Worm (Caenorhabditis elegans) whole organism, L1 larva: ENCODE measurements around the gene Y22D7AL.7.

Source experiments
- alr-1 ChIP-seq: fragments of 200-800 bp; sonication (Bioruptor generic); optimal IDR thresholded peaks from 2 replicates; lab custom pipeline; 2018; ENCODE audit warnings: borderline replicate concordance, mild to moderate bottlenecking, missing genetic modification characterization, missing compliant biosample characterization
- ceh-90 ChIP-seq: sonication (generic microtip); optimal IDR thresholded peaks from 2 replicates; lab custom pipeline; 2016; ENCODE audit warnings: missing genetic modification characterization, missing compliant biosample characterization
- hlh-4 ChIP-seq: sonication (generic microtip); optimal IDR thresholded peaks from 2 replicates; lab custom pipeline; 2016; ENCODE audit warnings: mild to moderate bottlenecking, missing genetic modification characterization, missing compliant biosample characterization
- lin-39 ChIP-seq: fragments of 150-350 bp; optimal IDR thresholded peaks from 2 replicates; lab custom pipeline; 2014; ENCODE audit warnings: missing biosample characterization, missing genetic modification reagents, missing genetic modification characterization

- TF ChIP-seq hlh-4 (no peak), ceh-90 (tag; lab: Kevin White, UChicago) (no peak), lin-39 (tag; lab: Kevin White, UChicago) (no peak), alr-1 (tag; lab: Kevin White, UChicago) (no peak)
Observed at ce11 chrIII:1618312-1618711, 41.8 kb downstream of the Y22D7AL.7 start.
